Fruit fly (Drosophila melanogaster) Kc167 (cell line): Measurements from ENCODE around the gene Caf1-55.

Experiments
- Myc ChIP-seq: fragments of >200 bp; optimal IDR thresholded peaks from 2 replicates; lab custom pipeline; 2017; ENCODE audit warnings: missing external identifiers
- Sin3A ChIP-seq: fragments of >200 bp; optimal IDR thresholded peaks from 2 replicates; lab custom pipeline; 2018; ENCODE audit warnings: missing external identifiers
- h ChIP-seq: fragments of >200 bp; optimal IDR thresholded peaks from 3 replicates; lab custom pipeline; 2018; ENCODE audit warnings: missing external identifiers
- insv ChIP-seq: fragments of >200 bp; optimal IDR thresholded peaks from 3 replicates; lab custom pipeline; 2018; ENCODE audit warnings: missing external identifiers
- psq ChIP-seq: fragments of >200 bp; optimal IDR thresholded peaks from 2 replicates; lab custom pipeline; 2017; ENCODE audit warnings: missing external identifiers
- ttk ChIP-seq: sonication (Bioruptor generic); optimal IDR thresholded peaks from 2 replicates; lab custom pipeline; 2017; ENCODE audit warnings: missing external identifiers

Caf1-55 gene

DNA sequence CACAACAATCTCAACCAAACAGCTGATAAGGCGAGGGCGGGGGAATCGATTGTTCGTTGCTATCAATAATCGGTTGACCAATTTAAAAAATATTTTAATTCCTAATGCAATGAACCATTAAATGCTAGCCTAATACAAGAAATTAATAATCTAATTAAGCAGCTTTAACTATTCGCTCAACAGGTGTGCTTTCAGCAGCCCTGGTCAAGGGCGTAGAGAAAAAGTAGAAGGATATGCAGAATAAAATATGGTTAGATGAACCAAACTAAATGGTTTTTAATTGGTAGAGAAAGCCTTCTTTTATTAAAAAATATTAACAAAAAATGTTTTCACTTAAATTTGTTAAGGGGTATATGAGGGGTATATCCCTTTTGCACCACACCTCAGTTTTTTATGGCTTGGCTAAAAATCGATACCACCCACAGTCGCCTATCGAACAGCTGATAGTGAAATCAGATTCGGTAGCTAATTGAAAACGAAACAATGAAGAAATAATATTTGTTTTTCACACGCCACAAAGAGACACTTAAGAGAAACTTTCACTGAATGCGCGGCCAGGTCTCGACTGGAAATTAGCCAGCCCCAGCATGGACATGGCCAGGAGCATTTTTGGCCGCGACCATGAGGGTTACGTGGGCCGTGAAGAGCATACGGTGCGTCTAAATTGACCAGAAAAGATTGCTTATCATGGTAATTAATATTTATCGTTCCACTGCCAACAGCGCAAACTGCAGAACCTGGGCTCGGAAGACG lies 6.4 kb upstream of the Caf1-55 start, which contains the start of the genes SIDL and CG12241:
Gene SIDL, minus strand, starts transcription at position 51 of the 753 bp plus-strand sequence.
Gene CG12241, plus strand, starts transcription at position 433 of the 753 bp plus-strand sequence.
- TF ChIP-seq Sin3A (lab: Kevin White, UChicago) (no peak), Myc (lab: Kevin White, UChicago) (no peak), h (no peak)

dm6 chr3R:15222973-15223372 lies 2.4 kb upstream of the Caf1-55 start, which contains the start of gene Polr2G:
Gene Polr2G (minus strand): TSS chr3R:15223180.
- TF ChIP-seq h, result no peak
- no peak for TF ChIP-seq Myc (lab: Kevin White, UChicago)
- no peak for TF ChIP-seq ttk (lab: Kevin White, UChicago)
- TF ChIP-seq psq (lab: Kevin White, UChicago), result no peak
- no peak for TF ChIP-seq Sin3A (lab: Kevin White, UChicago)
- TF ChIP-seq insv (lab: Kevin White, UChicago), result no peak

- TF ChIP-seq psq (lab: Kevin White, UChicago) (no peak), h (no peak), Sin3A (lab: Kevin White, UChicago) (no peak), ttk (lab: Kevin White, UChicago) (no peak), Myc (lab: Kevin White, UChicago) (no peak), insv (lab: Kevin White, UChicago) (no peak)
Observed at dm6 chr3R:15229329-15229876, 4.0 kb downstream of the Caf1-55 start, which contains the start of the genes Art3 and mRpS10. Gene Art3 (minus strand): TSS chr3R:15229408. Gene mRpS10 (plus strand): TSS chr3R:15229665.

DNA sequence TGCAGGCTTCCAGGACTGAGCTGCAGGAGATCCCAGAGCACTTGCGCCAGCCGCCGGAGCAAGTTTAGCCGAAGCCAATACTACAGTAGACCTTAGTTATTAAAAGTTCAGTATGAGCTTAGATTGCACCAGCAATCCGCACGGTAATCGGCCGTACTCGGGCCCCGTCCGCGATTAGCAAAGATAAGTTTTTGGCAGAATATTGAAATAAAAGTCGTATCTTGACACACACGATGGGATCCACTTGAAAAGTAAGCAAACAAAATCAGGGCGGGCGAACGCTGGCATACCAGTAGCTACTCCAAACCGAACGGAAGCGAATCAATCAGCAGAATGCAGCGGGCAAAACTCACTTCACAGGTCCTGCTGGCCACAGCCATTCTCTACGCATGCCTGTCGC lies 4.9 kb downstream of the Caf1-55 start, which contains the start of gene CG34316:
Gene CG34316, plus strand, starts transcription at position 301 of the 400 bp plus-strand sequence.
- TF ChIP-seq psq (lab: Kevin White, UChicago), result no peak
- TF ChIP-seq h, result no peak

DNA sequence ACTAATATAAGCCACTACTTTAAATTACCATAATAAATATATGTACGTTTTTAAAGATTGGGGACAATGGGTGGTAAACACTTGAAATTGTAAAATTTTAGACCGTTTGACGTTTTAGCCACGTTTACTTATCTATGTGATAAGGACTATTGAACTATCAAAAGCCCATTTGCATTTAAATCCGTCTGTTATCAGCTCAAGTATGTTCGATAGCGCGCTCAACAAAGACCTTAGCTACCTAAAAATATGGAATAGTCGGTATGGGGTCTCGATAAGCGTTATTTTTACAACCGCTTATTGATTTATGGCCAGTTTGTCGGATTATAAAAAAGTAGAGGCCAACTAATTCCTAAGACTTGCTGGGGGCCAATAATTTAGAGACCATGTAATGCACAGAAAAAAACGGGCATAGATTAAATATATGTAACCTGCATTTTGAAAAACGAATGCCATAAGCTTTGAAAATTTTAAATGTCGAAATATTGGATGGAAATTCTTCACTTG lies 6.3 kb downstream of the Caf1-55 start:
- TF ChIP-seq Myc (lab: Kevin White, UChicago) (no peak), insv (lab: Kevin White, UChicago) (no peak)

DNA sequence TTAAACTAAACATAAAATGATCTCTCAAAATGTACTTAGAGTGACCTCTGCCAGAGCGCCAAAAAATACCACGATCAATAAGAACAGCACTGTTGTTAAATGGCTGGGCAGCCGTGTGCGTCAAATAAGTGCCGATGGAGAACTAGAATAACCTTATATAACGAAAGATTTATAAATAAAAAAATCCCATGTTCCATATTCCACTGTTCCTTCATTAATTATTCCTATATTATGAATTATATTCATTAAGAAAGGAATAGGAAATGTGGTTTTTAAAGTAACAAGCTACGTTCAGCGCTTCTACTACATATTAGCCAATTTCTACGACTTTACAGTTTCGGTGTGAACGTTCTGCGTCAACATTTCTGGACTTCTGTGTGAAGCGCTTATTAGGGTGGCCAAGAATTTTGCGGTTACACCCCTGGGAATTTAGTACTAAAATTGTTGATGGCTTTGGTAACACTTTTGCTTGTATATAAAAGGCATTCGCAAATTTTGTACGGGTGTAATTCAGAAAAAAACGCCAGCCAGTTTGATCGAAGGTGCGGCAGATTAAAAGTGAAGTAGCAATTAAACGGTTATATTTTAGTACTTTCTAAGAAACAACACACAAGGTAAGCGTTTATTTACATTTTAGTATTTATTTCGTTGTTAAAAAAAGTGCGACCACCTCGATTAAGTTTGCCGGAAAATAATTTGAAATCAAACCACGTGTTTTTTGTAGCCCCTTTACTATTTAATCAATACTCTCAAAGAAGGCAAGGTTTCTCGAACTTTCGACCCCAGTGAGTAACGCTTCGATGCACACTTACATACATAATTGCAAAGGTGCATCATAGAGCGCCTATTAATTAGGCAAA lies 17.0 kb downstream of the Caf1-55 start, which contains the start of the genes tefu and Hsc70-4:
Gene tefu, minus strand, starts transcription at position 51 of the 860 bp plus-strand sequence.
Gene Hsc70-4, plus strand, starts transcription at position 502 of the 860 bp plus-strand sequence.
- no peak for TF ChIP-seq psq (lab: Kevin White, UChicago)
- no peak for TF ChIP-seq h
- TF ChIP-seq Myc (lab: Kevin White, UChicago), result no peak
- no peak for TF ChIP-seq Sin3A (lab: Kevin White, UChicago)

- TF ChIP-seq insv (lab: Kevin White, UChicago), result no peak
- TF ChIP-seq Sin3A (lab: Kevin White, UChicago), result no peak
- TF ChIP-seq h, result no peak
- no peak for TF ChIP-seq psq (lab: Kevin White, UChicago)
- TF ChIP-seq Myc (lab: Kevin White, UChicago), result no peak
- no peak for TF ChIP-seq ttk (lab: Kevin White, UChicago)
Observed at dm6 chr3R:15243046-15243356, 17.6 kb downstream of the Caf1-55 start.

- TF ChIP-seq ttk (lab: Kevin White, UChicago) (no peak), insv (lab: Kevin White, UChicago) (no peak), Myc (lab: Kevin White, UChicago) (no peak), Sin3A (lab: Kevin White, UChicago) (no peak), psq (lab: Kevin White, UChicago) (no peak), h (no peak)
Observed at dm6 chr3R:15243452-15243851, 18.1 kb downstream of the Caf1-55 start.

DNA sequence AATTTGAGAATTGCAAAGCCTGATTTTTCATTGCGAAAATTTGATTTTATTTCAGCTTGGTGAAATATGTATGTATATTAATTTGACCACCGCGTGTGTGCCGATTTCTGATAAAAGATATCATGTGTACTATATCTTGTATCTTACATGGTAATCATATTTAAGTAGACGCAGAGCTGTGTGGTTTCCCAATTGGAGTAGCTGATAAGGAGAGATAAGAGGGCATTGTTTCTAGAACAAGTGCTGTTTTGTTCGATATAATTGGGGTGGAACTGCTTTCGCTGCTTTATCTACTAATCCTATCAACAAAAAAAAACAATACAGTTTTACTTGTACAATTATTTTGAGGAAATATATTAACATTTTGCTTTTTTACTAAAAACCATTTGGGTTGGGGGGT lies 21.2 kb downstream of the Caf1-55 start:
- no peak for TF ChIP-seq Myc (lab: Kevin White, UChicago)
- no peak for TF ChIP-seq ttk (lab: Kevin White, UChicago)
- no peak for TF ChIP-seq psq (lab: Kevin White, UChicago)
- TF ChIP-seq h, result no peak

DNA sequence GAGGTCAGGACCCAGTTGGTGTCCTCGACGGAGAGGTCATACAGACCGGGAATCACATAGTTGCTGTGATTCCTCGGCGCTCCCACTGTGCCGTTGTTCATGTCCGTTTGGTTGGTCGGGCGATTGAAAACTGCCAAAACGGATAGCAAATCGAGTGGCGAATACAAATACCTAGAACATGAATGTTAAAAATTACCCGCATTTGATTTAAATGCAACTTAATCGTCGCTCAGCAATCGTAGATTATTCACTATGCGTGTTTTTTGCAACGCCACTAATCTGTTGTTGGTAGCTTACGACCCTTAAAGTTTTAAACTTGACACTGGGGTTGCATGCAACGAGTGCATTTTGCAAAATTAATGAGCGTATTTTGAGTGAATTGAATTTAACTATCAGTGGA lies 23.7 kb downstream of the Caf1-55 start, which contains the start of gene Amt:
Gene Amt, minus strand, starts transcription at position 101 of the 400 bp plus-strand sequence.
- TF ChIP-seq Myc (lab: Kevin White, UChicago), result no peak
- TF ChIP-seq psq (lab: Kevin White, UChicago), result no peak
- TF ChIP-seq insv (lab: Kevin White, UChicago), result no peak
- TF ChIP-seq ttk (lab: Kevin White, UChicago), result no peak

- TF ChIP-seq Sin3A (lab: Kevin White, UChicago) (no peak), insv (lab: Kevin White, UChicago) (no peak), h (no peak), psq (lab: Kevin White, UChicago) (no peak), Myc (lab: Kevin White, UChicago) (no peak), ttk (lab: Kevin White, UChicago) (no peak)
Observed at dm6 chr3R:15249735-15250134, 24.4 kb downstream of the Caf1-55 start, which contains the start of gene CG42404. Gene CG42404 (plus strand): TSS chr3R:15250094.
